Fruit fly (Drosophila melanogaster): Measurements from ENCODE around the gene CG9396.

Gene CG9396

dm6 chr3R:9529387-9529897, 42.0 kb downstream of the CG9396 start (continued):
- TF ChIP-seq CG8290 (GFP tag; optimal IDR thresholded peaks at IDR 0.05): no peak
- TF ChIP-seq CG8290 (tag; optimal IDR thresholded peaks at IDR 0.05): peak in 1 of 2 experiments; percentile 37
- TF ChIP-seq CG1792 (GFP tag; optimal IDR thresholded peaks at IDR 0.05): peak; percentile 20
- no peak for TF ChIP-seq Dref (GFP tag; IDR thresholded peaks at IDR 0.05)
- no peak for TF ChIP-seq CG1603 (tag; optimal IDR thresholded peaks at IDR 0.05)
- no peak for TF ChIP-seq fru (optimal IDR thresholded peaks at IDR 0.05)
- no peak for TF ChIP-seq p53 (GFP tag; optimal IDR thresholded peaks at IDR 0.05)
- no peak for TF ChIP-seq sc (optimal IDR thresholded peaks at IDR 0.05)
- TF ChIP-seq sc (GFP tag; optimal IDR thresholded peaks at IDR 0.05): no peak
- TF ChIP-seq tup (GFP tag; optimal IDR thresholded peaks at IDR 0.05): no peak
- TF ChIP-seq CG34376 (GFP tag; optimal IDR thresholded peaks at IDR 0.05): peak; percentile 37
- no peak for TF ChIP-seq tio (GFP tag; optimal IDR thresholded peaks at IDR 0.05)
- peak; percentile 18 for TF ChIP-seq Hey (tag; optimal IDR thresholded peaks at IDR 0.05)
- TF ChIP-seq sens (GFP tag): peak; percentile 15
- peak; percentile 93 for TF ChIP-seq ftz-f1 (GFP tag; optimal IDR thresholded peaks at IDR 0.05)
- no peak for TF ChIP-seq CG13296 (GFP tag; optimal IDR thresholded peaks at IDR 0.05)
- peak; percentile 62 for TF ChIP-seq CG12769 (tag; optimal IDR thresholded peaks at IDR 0.05)
- no peak for TF ChIP-seq HLH4C (GFP tag; IDR thresholded peaks at IDR 0.05; ENCODE audit: partially characterized antibody)
- peak; percentile 19 for TF ChIP-seq Fer1 (GFP tag; optimal IDR thresholded peaks at IDR 0.05)
- TF ChIP-seq CG13624 (GFP tag; optimal IDR thresholded peaks at IDR 0.05): peak; percentile 61
- no peak for TF ChIP-seq chn (GFP tag; optimal IDR thresholded peaks at IDR 0.05)
- peak; percentile 21 for TF ChIP-seq HLH54F (GFP tag; optimal IDR thresholded peaks at IDR 0.05)
- TF ChIP-seq CG31365 (tag; optimal IDR thresholded peaks at IDR 0.05): no peak
- peak; percentile 17 for TF ChIP-seq CG6854 (GFP tag; optimal IDR thresholded peaks at IDR 0.05)
- TF ChIP-seq CG33557 (GFP tag; optimal IDR thresholded peaks at IDR 0.05): no peak
- TF ChIP-seq exex (tag; optimal IDR thresholded peaks at IDR 0.05): peak; percentile 72
- TF ChIP-seq CG31224 (GFP tag; IDR thresholded peaks at IDR 0.05): no peak
- TF ChIP-seq CG2678 (tag; optimal IDR thresholded peaks at IDR 0.05): peak; percentile 25
- no peak for TF ChIP-seq twi (tag; optimal IDR thresholded peaks at IDR 0.05)
- no peak for TF ChIP-seq CG2202 (tag; optimal IDR thresholded peaks at IDR 0.05)
- TF ChIP-seq CG3847 (GFP tag; IDR thresholded peaks at IDR 0.05): no peak
- peak; percentile 25 for TF ChIP-seq Fer3 (tag; optimal IDR thresholded peaks at IDR 0.05)
- TF ChIP-seq pho (GFP tag; optimal IDR thresholded peaks at IDR 0.05): peak; percentile 15
- no peak for TF ChIP-seq NFAT (GFP tag; IDR thresholded peaks at IDR 0.05)
- TF ChIP-seq crp (GFP tag; optimal IDR thresholded peaks at IDR 0.05): no peak
- TF ChIP-seq CG7987 (GFP tag; optimal IDR thresholded peaks at IDR 0.05): peak; percentile 79
- no peak for TF ChIP-seq Dek (tag; optimal IDR thresholded peaks at IDR 0.05)
- TF ChIP-seq Hmr (GFP tag; optimal IDR thresholded peaks at IDR 0.05): peak; percentile 39
- TF ChIP-seq CG10543 (GFP tag; optimal IDR thresholded peaks at IDR 0.05): peak; percentile 83
- no peak for TF ChIP-seq zen (tag; optimal IDR thresholded peaks at IDR 0.05)
- TF ChIP-seq CG18599 (GFP tag; optimal IDR thresholded peaks at IDR 0.05): peak; percentile 57
- no peak for TF ChIP-seq Bteb2 (GFP tag; optimal IDR thresholded peaks at IDR 0.05)
- TF ChIP-seq CG15514 (GFP tag; optimal IDR thresholded peaks at IDR 0.05): peak; percentile 41
- no peak for TF ChIP-seq Dfd (GFP tag; optimal IDR thresholded peaks at IDR 0.05)
- no peak for TF ChIP-seq CG11560 (tag; IDR thresholded peaks at IDR 0.05)
- TF ChIP-seq Lhr (GFP tag; optimal IDR thresholded peaks at IDR 0.05): no peak
- peak; percentile 80 for TF ChIP-seq mirr (GFP tag; optimal IDR thresholded peaks at IDR 0.05)
- no peak for TF ChIP-seq Ravus (GFP tag; IDR thresholded peaks at IDR 0.05)
- TF ChIP-seq Rfx (GFP tag; IDR thresholded peaks at IDR 0.05): 0 out of 2 replicates have a peak, but pooled peaks have one; percentile 4
- no peak for TF ChIP-seq CG14441 (GFP tag; IDR thresholded peaks at IDR 0.05)
- no peak for TF ChIP-seq tx (GFP tag; optimal IDR thresholded peaks at IDR 0.05)

Data from whole organism, embryonic.